Fruit fly (Drosophila melanogaster) whole organism, adult: ENCODE measurements around the gene CG15529.

ENCODE experiments used
- CG11617 ChIP-seq: fragments of 200-800 bp; sonication (Bioruptor generic); optimal IDR thresholded peaks from 2 replicates; lab custom pipeline; 2017; ENCODE audit warnings: mild to moderate bottlenecking, missing biosample characterization, missing genetic modification reagents, missing genetic modification characterization
- CG12768 ChIP-seq: fragments of 200-800 bp; sonication (Bioruptor generic); optimal IDR thresholded peaks from 2 replicates; lab custom pipeline; 2017; ENCODE audit warnings: missing biosample characterization, missing genetic modification characterization, mild to moderate bottlenecking, moderate library complexity, missing genetic modification reagents
- CG14711 ChIP-seq: fragments of 200-800 bp; sonication (Bioruptor generic); optimal IDR thresholded peaks from 2 replicates; lab custom pipeline; 2018; ENCODE audit warnings: missing biosample characterization, mild to moderate bottlenecking, missing genetic modification characterization, moderate library complexity
- CG1620 ChIP-seq: fragments of 200-800 bp; sonication (Bioruptor generic); optimal IDR thresholded peaks from 2 replicates; lab custom pipeline; 2016; ENCODE audit warnings: missing biosample characterization, missing genetic modification characterization
- CG33017 ChIP-seq: fragments of 200-800 bp; sonication (Bioruptor generic); optimal IDR thresholded peaks from 2 replicates; lab custom pipeline; 2018; ENCODE audit warnings: missing biosample characterization, mild to moderate bottlenecking, missing genetic modification characterization, moderate library complexity
- CG5204 ChIP-seq: fragments of 200-800 bp; sonication (Bioruptor generic); optimal IDR thresholded peaks from 2 replicates; lab custom pipeline; 2016; ENCODE audit warnings: missing biosample characterization, missing genetic modification characterization
- CG7045 ChIP-seq: fragments of 200-800 bp; sonication (Bioruptor generic); optimal IDR thresholded peaks from 2 replicates; lab custom pipeline; 2017; ENCODE audit warnings: missing biosample characterization, mild to moderate bottlenecking, missing genetic modification characterization
- CG7101 ChIP-seq: fragments of 200-800 bp; sonication (Bioruptor generic); optimal IDR thresholded peaks from 2 replicates; lab custom pipeline; 2018; ENCODE audit warnings: missing biosample characterization, mild to moderate bottlenecking, missing genetic modification characterization, moderate library complexity
- Clk ChIP-seq: fragments of 200-800 bp; sonication (Bioruptor generic); optimal IDR thresholded peaks from 2 replicates; lab custom pipeline; 2017; ENCODE audit warnings: missing biosample characterization, missing genetic modification characterization
- Crg-1 ChIP-seq: fragments of 200-800 bp; sonication (Bioruptor generic); optimal IDR thresholded peaks from 2 replicates; lab custom pipeline; 2016; ENCODE audit warnings: missing biosample characterization, missing genetic modification characterization
- Hr96 ChIP-seq: fragments of 200-800 bp; sonication (Bioruptor generic); optimal IDR thresholded peaks from 2 replicates; lab custom pipeline; 2016; ENCODE audit warnings: missing biosample characterization, missing genetic modification characterization
- Mnt ChIP-seq: fragments of 200-800 bp; sonication (Bioruptor generic); optimal IDR thresholded peaks from 2 replicates; lab custom pipeline; 2016; ENCODE audit warnings: missing biosample characterization, mild to moderate bottlenecking, missing genetic modification characterization
- bab1 ChIP-seq: fragments of 200-800 bp; sonication (Bioruptor generic); optimal IDR thresholded peaks from 3 replicates; lab custom pipeline; 2019; ENCODE audit warnings: missing biosample characterization, mild to moderate bottlenecking, missing genetic modification characterization, moderate library complexity
- cic ChIP-seq: fragments of 200-800 bp; sonication (Bioruptor generic); optimal IDR thresholded peaks from 2 replicates; lab custom pipeline; 2017; ENCODE audit warnings: missing biosample characterization, mild to moderate bottlenecking, missing genetic modification characterization, moderate library complexity
- cnc ChIP-seq, 2 experiments: fragments of >200 bp; optimal IDR thresholded peaks; 2 replicates each; lab custom pipeline; 2017
- kay ChIP-seq: fragments of 200-800 bp; sonication (Bioruptor generic); peaks from one replicate; lab custom pipeline; 2016; ENCODE audit warnings: missing biosample characterization, missing genetic modification characterization, borderline replicate concordance
- ovo ChIP-seq: fragments of 200-800 bp; sonication (Bioruptor generic); optimal IDR thresholded peaks from 2 replicates; lab custom pipeline; 2016; ENCODE audit warnings: missing biosample characterization, missing genetic modification characterization
- pad ChIP-seq: fragments of 200-800 bp; sonication (Bioruptor generic); optimal IDR thresholded peaks from 3 replicates; lab custom pipeline; 2017; ENCODE audit warnings: missing biosample characterization, missing genetic modification characterization, mild to moderate bottlenecking, moderate library complexity, missing genetic modification reagents
- tj ChIP-seq: fragments of 200-800 bp; sonication (Bioruptor generic); optimal IDR thresholded peaks from 3 replicates; lab custom pipeline; 2017; ENCODE audit warnings: missing biosample characterization, mild to moderate bottlenecking, missing genetic modification characterization, moderate library complexity
- toe ChIP-seq: fragments of 200-800 bp; sonication (Bioruptor generic); optimal IDR thresholded peaks from 2 replicates; lab custom pipeline; 2016; ENCODE audit warnings: missing biosample characterization, missing genetic modification characterization

CG15529 gene

dm6 chr3R:30107718-30108117, 44.1 kb upstream of the CG15529 start:
- TF ChIP-seq Mnt (GFP tag; lab: Kevin White, UChicago) (no peak), CG7045 (no peak), cic (GFP tag; lab: Kevin White, UChicago) (peak; percentile 96), CG12768 (GFP tag; lab: Kevin White, UChicago) (peak; percentile 65), Hr96 (GFP tag; lab: Kevin White, UChicago) (no peak)

dm6 chr3R:30108639-30109038, 43.2 kb upstream of the CG15529 start:
- TF ChIP-seq Mnt (GFP tag; lab: Kevin White, UChicago) = no peak
- TF ChIP-seq Clk (GFP tag; lab: Kevin White, UChicago) = no peak
- no peak for TF ChIP-seq CG1620
- no peak for TF ChIP-seq CG11617
- TF ChIP-seq kay (GFP tag; lab: Kevin White, UChicago) = peak; percentile 72
- TF ChIP-seq cnc (optimal IDR thresholded peaks at IDR 0.05; lab: Kevin White, UChicago) = no peak
- TF ChIP-seq pad = no peak
- peak; percentile 39 for TF ChIP-seq cic (GFP tag; lab: Kevin White, UChicago)
- no peak for TF ChIP-seq CG33017 (tag; lab: Kevin White, UChicago)
- TF ChIP-seq CG5204 (GFP tag; lab: Kevin White, UChicago) = no peak
- no peak for TF ChIP-seq Hr96 (GFP tag; lab: Kevin White, UChicago)
- TF ChIP-seq CG14711 (tag; lab: Kevin White, UChicago) = no peak
- no peak for TF ChIP-seq toe

DNA sequence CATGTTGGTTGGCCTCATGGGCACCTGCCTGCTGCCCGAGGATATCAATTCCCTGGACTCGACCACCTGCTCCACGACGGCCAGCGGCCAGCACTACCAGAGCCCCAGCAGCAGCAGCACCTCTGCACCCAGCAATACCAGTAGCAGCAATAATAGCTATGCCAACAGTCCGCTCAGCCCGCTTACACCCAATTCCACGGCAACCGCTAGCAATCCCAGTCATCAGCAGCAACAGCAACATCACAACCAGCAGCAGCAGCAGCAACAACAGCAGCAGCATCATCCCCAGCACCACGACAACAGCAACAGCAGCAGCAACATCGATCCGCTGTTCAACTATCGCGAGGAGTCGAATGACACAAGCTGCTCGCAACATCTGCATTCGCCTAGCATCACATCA, 42.5 kb upstream of the CG15529 start:
- TF ChIP-seq Clk (GFP tag; lab: Kevin White, UChicago) = no peak
- TF ChIP-seq kay (GFP tag; lab: Kevin White, UChicago) = no peak

dm6 chr3R:30110959-30111358, 40.9 kb upstream of the CG15529 start:
- TF ChIP-seq Mnt (GFP tag; lab: Kevin White, UChicago) (no peak), cic (GFP tag; lab: Kevin White, UChicago) (no peak), CG11617 (no peak), pad (no peak), tj (GFP tag; lab: Kevin White, UChicago) (no peak), cnc (optimal IDR thresholded peaks at IDR 0.05; lab: Kevin White, UChicago) (no peak), CG5204 (GFP tag; lab: Kevin White, UChicago) (no peak), CG33017 (tag; lab: Kevin White, UChicago) (no peak), kay (GFP tag; lab: Kevin White, UChicago) (no peak), bab1 (no peak), ovo (GFP tag; lab: Kevin White, UChicago) (no peak), CG12768 (GFP tag; lab: Kevin White, UChicago) (no peak), Crg-1 (GFP tag; lab: Kevin White, UChicago) (no peak), CG14711 (tag; lab: Kevin White, UChicago) (no peak)

dm6 chr3R:30114286-30114803, 37.5 kb upstream of the CG15529 start:
- TF ChIP-seq tj (GFP tag; lab: Kevin White, UChicago) (no peak), CG14711 (tag; lab: Kevin White, UChicago) (no peak), CG1620 (no peak), CG33017 (tag; lab: Kevin White, UChicago) (no peak), pad (no peak), Hr96 (GFP tag; lab: Kevin White, UChicago) (no peak)

- TF ChIP-seq CG33017 (tag; lab: Kevin White, UChicago) (no peak), CG7101 (tag; lab: Kevin White, UChicago) (no peak), Hr96 (GFP tag; lab: Kevin White, UChicago) (no peak), kay (GFP tag; lab: Kevin White, UChicago) (peak; percentile 35), Clk (GFP tag; lab: Kevin White, UChicago) (no peak), Mnt (GFP tag; lab: Kevin White, UChicago) (no peak)
These were observed 30.1 kb upstream of the CG15529 start for dm6 chr3R:30121731-30122130.

dm6 chr3R:30123163-30123562, 28.7 kb upstream of the CG15529 start, which contains the start of gene CG45072:
Gene CG45072 (minus strand): TSS chr3R:30123263.
- TF ChIP-seq CG33017 (tag; lab: Kevin White, UChicago) (no peak), CG7045 (no peak), CG5204 (GFP tag; lab: Kevin White, UChicago) (no peak), Hr96 (GFP tag; lab: Kevin White, UChicago) (no peak), tj (GFP tag; lab: Kevin White, UChicago) (no peak), bab1 (no peak), toe (no peak), ovo (GFP tag; lab: Kevin White, UChicago) (no peak), Clk (GFP tag; lab: Kevin White, UChicago) (no peak)

DNA sequence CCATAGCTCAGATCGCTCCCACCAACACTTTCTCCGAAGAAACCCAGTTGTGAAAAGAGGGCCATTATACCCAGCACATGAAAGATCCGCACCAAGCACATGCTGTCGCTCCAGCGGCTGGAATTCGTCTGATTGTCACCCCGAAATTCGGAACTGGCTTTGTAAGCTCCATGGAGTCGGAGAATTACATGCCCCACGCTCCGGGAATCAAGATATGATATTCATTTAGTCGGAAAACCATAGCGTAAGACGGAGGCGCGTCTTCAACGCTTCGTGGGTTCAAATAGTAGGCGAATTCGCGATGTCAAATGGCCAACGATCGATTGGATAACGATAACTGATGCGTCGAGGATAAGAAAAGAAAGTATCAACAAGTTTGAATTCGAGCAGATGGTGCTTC, 27.2 kb upstream of the CG15529 start, which contains the start of gene CG45073:
Gene CG45073 (minus strand): TSS at position 101 of the 400 bp plus-strand sequence.
- TF ChIP-seq Clk (GFP tag; lab: Kevin White, UChicago) (no peak), CG7045 (no peak), pad (no peak), Mnt (GFP tag; lab: Kevin White, UChicago) (no peak), CG5204 (GFP tag; lab: Kevin White, UChicago) (no peak), kay (GFP tag; lab: Kevin White, UChicago) (no peak), cnc (optimal IDR thresholded peaks at IDR 0.05; lab: Kevin White, UChicago) (no peak)
